Fruit fly (Drosophila melanogaster) whole organism, embryonic: ENCODE data around the gene axo.

Source experiments
- Adf1 ChIP-seq: fragments of 200-800 bp; sonication (Bioruptor generic); IDR thresholded peaks from 2 replicates; pipeline ENCODE4 v1.3.6; 2022; ENCODE audit warnings: missing biosample characterization, missing genetic modification characterization
- Atf-2 ChIP-seq: fragments of 200-800 bp; sonication (Bioruptor generic); optimal IDR thresholded peaks from 2 replicates; lab custom pipeline; 2016; ENCODE audit warnings: missing biosample characterization, missing genetic modification characterization
- Awh ChIP-seq: fragments of 200-800 bp; sonication (Bioruptor generic); IDR thresholded peaks from 2 replicates; pipeline ENCODE4, ENCODE4 v1.3.6; 2022; ENCODE audit warnings: missing biosample characterization, missing genetic modification characterization
- B-H1 ChIP-seq: fragments of 200-800 bp; sonication (Bioruptor generic); IDR thresholded peaks from 3 replicates; pipeline ENCODE4 v1.3.6; 2022; ENCODE audit warnings: missing biosample characterization, missing genetic modification characterization
- CG10321 ChIP-seq: fragments of 200-800 bp; sonication (Bioruptor generic); IDR thresholded peaks from 2 replicates; pipeline ENCODE4 v1.3.6; 2022; ENCODE audit warnings: missing biosample characterization, missing genetic modification characterization
- CG10979 ChIP-seq: fragments of 200-800 bp; sonication (Bioruptor generic); optimal IDR thresholded peaks from 2 replicates; lab custom pipeline; 2018; ENCODE audit warnings: missing biosample characterization, mild to moderate bottlenecking, missing genetic modification characterization, moderate library complexity
- CG11093 ChIP-seq: fragments of 200-800 bp; sonication (Bioruptor generic); IDR thresholded peaks from 3 replicates; pipeline ENCODE4 v1.3.6; 2022; ENCODE audit warnings: missing biosample characterization, missing genetic modification characterization
- CG11398 ChIP-seq: fragments of 200-800 bp; sonication (Bioruptor generic); optimal IDR thresholded peaks from 2 replicates; lab custom pipeline; 2016; ENCODE audit warnings: missing biosample characterization, missing genetic modification characterization
- CG1602 ChIP-seq: fragments of 200-800 bp; sonication (Bioruptor generic); optimal IDR thresholded peaks from 3 replicates; lab custom pipeline; 2016; ENCODE audit warnings: missing biosample characterization, missing genetic modification characterization
- CG16863 ChIP-seq: fragments of 200-800 bp; sonication (Bioruptor generic); optimal IDR thresholded peaks from 3 replicates; lab custom pipeline; 2016; ENCODE audit warnings: missing biosample characterization, missing genetic modification characterization
- CG17568 ChIP-seq: fragments of 200-800 bp; sonication (Bioruptor generic); optimal IDR thresholded peaks from 2 replicates; lab custom pipeline; 2018; ENCODE audit warnings: missing biosample characterization, mild to moderate bottlenecking, missing genetic modification characterization, moderate library complexity
- CG18476 ChIP-seq: fragments of 200-800 bp; sonication (Bioruptor generic); optimal IDR thresholded peaks from 2 replicates; lab custom pipeline; 2016; ENCODE audit warnings: missing biosample characterization, mild to moderate bottlenecking, missing genetic modification characterization
- CG2116 ChIP-seq: fragments of 200-800 bp; sonication (Bioruptor generic); optimal IDR thresholded peaks from 3 replicates; lab custom pipeline; 2018; ENCODE audit warnings: missing biosample characterization, mild to moderate bottlenecking, missing genetic modification characterization
- CG3281 ChIP-seq: fragments of 200-800 bp; sonication (Bioruptor generic); optimal IDR thresholded peaks from 3 replicates; lab custom pipeline; 2017; ENCODE audit warnings: missing biosample characterization, mild to moderate bottlenecking, missing genetic modification characterization
- CG4730 ChIP-seq: fragments of 200-800 bp; sonication (Bioruptor generic); IDR thresholded peaks from 2 replicates; pipeline ENCODE4 v1.3.6; 2022; ENCODE audit warnings: missing biosample characterization, missing genetic modification characterization
- CG7357 ChIP-seq: fragments of 200-800 bp; sonication (Bioruptor generic); IDR thresholded peaks from 3 replicates; pipeline ENCODE4 v1.3.6; 2022; ENCODE audit warnings: missing biosample characterization, missing genetic modification characterization
- CG8089 ChIP-seq: fragments of 200-800 bp; sonication (Bioruptor generic); optimal IDR thresholded peaks from 3 replicates; lab custom pipeline; 2016; ENCODE audit warnings: missing biosample characterization, missing genetic modification characterization
- CG9437 ChIP-seq: fragments of 200-800 bp; sonication (Bioruptor generic); optimal IDR thresholded peaks from 2 replicates; lab custom pipeline; 2018; ENCODE audit warnings: missing biosample characterization, mild to moderate bottlenecking, missing genetic modification characterization
- CG9817 ChIP-seq: fragments of 200-800 bp; sonication (Bioruptor generic); optimal IDR thresholded peaks from 2 replicates; lab custom pipeline; 2018; ENCODE audit warnings: missing biosample characterization, mild to moderate bottlenecking, missing genetic modification characterization, moderate library complexity
- CkIIα-i1 ChIP-seq: fragments of 200-800 bp; sonication (Bioruptor generic); IDR thresholded peaks from 2 replicates; pipeline ENCODE4 v1.3.6; 2022; ENCODE audit warnings: missing biosample characterization, missing genetic modification characterization
- Deaf1 ChIP-seq: fragments of 200-800 bp; optimal IDR thresholded peaks from 3 replicates; lab custom pipeline; 2019; ENCODE audit warnings: missing biosample characterization, mild to moderate bottlenecking, missing genetic modification characterization, moderate library complexity
- ERR ChIP-seq: fragments of 200-800 bp; sonication (Bioruptor generic); optimal IDR thresholded peaks from 2 replicates; lab custom pipeline; 2016; ENCODE audit warnings: missing biosample characterization, missing genetic modification characterization
- Hr3 ChIP-seq: fragments of 200-800 bp; sonication (Bioruptor generic); optimal IDR thresholded peaks from 3 replicates; lab custom pipeline; 2016; ENCODE audit warnings: missing biosample characterization, missing genetic modification characterization
- Hsf ChIP-seq: fragments of 200-800 bp; sonication (Bioruptor generic); optimal IDR thresholded peaks from 3 replicates; lab custom pipeline; 2016; ENCODE audit warnings: missing biosample characterization, missing genetic modification characterization
- Ptx1 ChIP-seq: fragments of 200-800 bp; sonication (Bioruptor generic); IDR thresholded peaks from 2 replicates; pipeline ENCODE4 v1.3.6; 2022; ENCODE audit warnings: missing biosample characterization, missing genetic modification characterization
- Rfx ChIP-seq: fragments of 200-800 bp; sonication (Bioruptor generic); IDR thresholded peaks from 2 replicates; pipeline ENCODE4 v1.3.6; 2022; ENCODE audit warnings: missing biosample characterization, missing genetic modification characterization
- Rx ChIP-seq: fragments of 200-800 bp; sonication (Bioruptor generic); IDR thresholded peaks from 2 replicates; pipeline ENCODE4 v1.3.6; 2022; ENCODE audit warnings: missing biosample characterization, missing genetic modification characterization
- Sry-δ ChIP-seq: fragments of 200-800 bp; sonication (Bioruptor generic); optimal IDR thresholded peaks from 2 replicates; lab custom pipeline; 2016; ENCODE audit warnings: missing biosample characterization, missing genetic modification characterization
- Taf1 ChIP-seq: fragments of 200-800 bp; sonication (Bioruptor generic); IDR thresholded peaks from 2 replicates; pipeline ENCODE4 v1.3.6; 2022; ENCODE audit warnings: missing biosample characterization, missing genetic modification characterization
- Vsx1 ChIP-seq: fragments of 200-800 bp; sonication (Bioruptor generic); optimal IDR thresholded peaks from 2 replicates; lab custom pipeline; 2017; ENCODE audit warnings: missing biosample characterization, mild to moderate bottlenecking, missing genetic modification characterization, missing genetic modification reagents
- ab ChIP-seq: fragments of 200-800 bp; sonication (Bioruptor generic); optimal IDR thresholded peaks from 2 replicates; lab custom pipeline; 2016; ENCODE audit warnings: missing biosample characterization, missing genetic modification characterization
- amos ChIP-seq: fragments of 200-800 bp; sonication (Bioruptor generic); IDR thresholded peaks from 2 replicates; pipeline ENCODE4 v1.3.6; 2022; ENCODE audit warnings: missing biosample characterization, missing genetic modification characterization; ENCODE audit not compliant: partially characterized antibody
- dmrt99B ChIP-seq: fragments of 200-800 bp; sonication (Bioruptor generic); optimal IDR thresholded peaks from 2 replicates; lab custom pipeline; 2018; ENCODE audit warnings: missing biosample characterization, mild to moderate bottlenecking, missing genetic modification characterization, moderate library complexity
- dpn ChIP-seq, 2 experiments: fragments of 200-800 bp; sonication (Bioruptor generic); optimal IDR thresholded peaks; 3 replicates each; lab custom pipeline; 2016; ENCODE audit warnings: missing biosample characterization in 2 of 2, missing genetic modification characterization in 2 of 2
- ewg ChIP-seq: fragments of 200-800 bp; sonication (Bioruptor generic); optimal IDR thresholded peaks from 3 replicates; lab custom pipeline; 2017; ENCODE audit warnings: mild to moderate bottlenecking, missing biosample characterization, missing genetic modification reagents, missing genetic modification characterization
- grau ChIP-seq: fragments of 200-800 bp; optimal IDR thresholded peaks from 3 replicates; lab custom pipeline; 2019; ENCODE audit warnings: missing biosample characterization, mild to moderate bottlenecking, missing genetic modification characterization, moderate library complexity
- gt ChIP-seq: fragments of 200-800 bp; sonication (Bioruptor generic); IDR thresholded peaks from 2 replicates; pipeline ENCODE4 v1.3.6; 2022; ENCODE audit warnings: missing biosample characterization, missing genetic modification characterization
- hth ChIP-seq: fragments of >200 bp; optimal IDR thresholded peaks from 2 replicates; lab custom pipeline; 2017; ENCODE audit warnings: inconsistent platforms
- jumu ChIP-seq: fragments of 200-800 bp; sonication (Bioruptor generic); optimal IDR thresholded peaks from 3 replicates; lab custom pipeline; 2016; ENCODE audit warnings: missing biosample characterization, missing genetic modification characterization
- kni ChIP-seq: fragments of 200-800 bp; sonication (Bioruptor generic); optimal IDR thresholded peaks from 3 replicates; lab custom pipeline; 2017; ENCODE audit warnings: mild to moderate bottlenecking, missing biosample characterization, missing genetic modification reagents, missing genetic modification characterization
- lov ChIP-seq, 2 experiments: fragments of 200-800 bp in 1 of 2; fragments of >200 bp in 1 of 2; sonication (Bioruptor generic) in 1 of 2; IDR thresholded peaks in 1 of 2; optimal IDR thresholded peaks in 1 of 2; 2 replicates in 1 of 2; 3 replicates in 1 of 2; pipeline versions ENCODE4 v1.3.6 to Lab custom; 2017 to 2022; ENCODE audit warnings: missing biosample characterization in 1 of 2, missing genetic modification characterization in 1 of 2
- mam ChIP-seq: fragments of 200-800 bp; sonication (Bioruptor generic); optimal IDR thresholded peaks from 3 replicates; lab custom pipeline; 2016; ENCODE audit warnings: missing biosample characterization, missing genetic modification characterization
- pan ChIP-seq, 4 experiments: fragments of >200 bp in 3 of 4; fragments of 200-800 bp in 1 of 4; sonication (Bioruptor generic) in 1 of 4; optimal IDR thresholded peaks in 3 of 4; IDR thresholded peaks in 1 of 4; 2 replicates each; pipeline versions ENCODE4 v1.3.6 to Lab custom; 2017 to 2022; ENCODE audit warnings: missing biosample characterization in 2 of 4, missing genetic modification characterization in 2 of 4, mixed read lengths in 1 of 4
- sens-2 ChIP-seq: fragments of 200-800 bp; sonication (Bioruptor generic); IDR thresholded peaks from 2 replicates; pipeline ENCODE4 v1.3.6; 2022; ENCODE audit warnings: missing biosample characterization, missing genetic modification characterization
- slp2 ChIP-seq: fragments of 200-800 bp; sonication (Bioruptor generic); optimal IDR thresholded peaks from 2 replicates; lab custom pipeline; 2016; ENCODE audit warnings: missing biosample characterization, missing genetic modification characterization
- stwl ChIP-seq: fragments of 200-800 bp; sonication (Bioruptor generic); optimal IDR thresholded peaks from 3 replicates; lab custom pipeline; 2018; ENCODE audit warnings: missing biosample characterization, mild to moderate bottlenecking, missing genetic modification characterization, moderate library complexity
- tin ChIP-seq: fragments of 200-800 bp; sonication (Bioruptor generic); optimal IDR thresholded peaks from 3 replicates; lab custom pipeline; 2016; ENCODE audit warnings: missing biosample characterization, missing genetic modification characterization
- wek ChIP-seq: fragments of 200-800 bp; sonication (Bioruptor generic); optimal IDR thresholded peaks from 3 replicates; lab custom pipeline; 2018; ENCODE audit warnings: missing biosample characterization, mild to moderate bottlenecking, missing genetic modification characterization, moderate library complexity
- zen ChIP-seq: fragments of 200-800 bp; sonication (Bioruptor generic); optimal IDR thresholded peaks from 3 replicates; lab custom pipeline; 2018; ENCODE audit warnings: missing biosample characterization, mild to moderate bottlenecking, missing genetic modification characterization, moderate library complexity

Gene axo

DNA sequence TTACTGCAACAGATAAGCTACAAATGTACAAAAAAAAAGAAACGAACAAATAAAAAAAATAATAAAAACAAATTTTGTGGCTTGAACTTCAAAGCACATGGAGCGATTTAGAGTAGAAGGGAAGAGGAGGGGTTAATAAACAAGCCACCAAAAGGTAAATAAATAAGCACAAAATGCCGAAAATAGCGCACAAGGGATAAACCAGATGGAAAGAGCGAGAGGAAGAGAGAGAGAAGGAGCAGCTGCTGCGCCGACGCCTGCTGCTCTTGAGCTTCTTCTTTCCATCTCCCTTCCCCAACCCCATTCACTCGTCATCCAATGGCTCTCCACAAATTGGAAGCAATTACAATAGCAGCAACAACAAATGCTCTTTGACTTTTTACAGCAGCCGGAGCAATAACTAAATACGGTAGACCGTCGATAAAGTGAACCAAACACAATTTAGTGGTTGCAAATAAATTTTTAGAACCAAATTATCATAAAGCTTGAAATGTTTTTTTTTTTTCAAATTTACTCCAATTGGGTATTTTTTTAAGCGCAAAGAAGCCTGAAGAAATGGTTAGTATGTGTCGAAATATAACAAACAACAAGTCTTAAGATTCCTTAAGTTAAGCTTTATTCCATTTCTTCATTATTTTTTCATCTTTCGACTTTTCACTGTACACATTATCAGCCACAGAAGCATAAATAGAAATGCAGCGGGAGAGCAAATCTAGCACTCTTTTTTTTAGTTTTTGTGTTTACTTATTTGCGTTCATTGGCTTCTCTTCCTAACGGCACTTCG lies 62.6 kb downstream of the axo start (continued):
- TF ChIP-seq CG11093 (GFP tag; lab: Robert Waterston, UW) (peak; percentile 85), CG8089 (GFP tag; lab: Kevin White, UChicago) (peak; percentile 82), Rfx (GFP tag; lab: Robert Waterston, UW) (peak; percentile 82), CG11398 (peak; percentile 76), Ptx1 (peak; percentile 92), CG4730 (GFP tag; lab: Robert Waterston, UW) (peak; percentile 77), Vsx1 (peak; percentile 40), Hr3 (GFP tag; lab: Kevin White, UChicago) (peak; percentile 87), CG9817 (peak; percentile 82), CG10321 (0 out of 2 replicates have a peak, but pooled peaks have one; percentile 32), Hsf (GFP tag; lab: Kevin White, UChicago) (peak; percentile 92), Awh (no peak), jumu (GFP tag; lab: Kevin White, UChicago) (peak; percentile 72), CG17568 (GFP tag; lab: Kevin White, UChicago) (peak; percentile 39), CkIIα-i1 (GFP tag; lab: Robert Waterston, UW) (peak; percentile 34; the same call in 1 of the 2 replicates), CG9437 (peak; percentile 88), dpn (GFP tag; optimal IDR thresholded peaks at IDR 0.05; lab: Kevin White, UChicago) (peak; percentile 90 to 91), Taf1 (GFP tag; lab: Robert Waterston, UW) (peak; percentile 65), lov (optimal IDR thresholded peaks at IDR 0.05; lab: Kevin White, UChicago) (no peak), lov (GFP tag; IDR thresholded peaks at IDR 0.05; lab: Robert Waterston, UW) (no peak), ewg (peak; percentile 88), Sry-δ (GFP tag; lab: Kevin White, UChicago) (peak; percentile 58), gt (GFP tag; lab: Robert Waterston, UW) (peak; percentile 71), CG1602 (GFP tag; lab: Kevin White, UChicago) (peak; percentile 87), Rx (GFP tag; lab: Robert Waterston, UW) (peak; percentile 80), grau (peak; percentile 98), hth (lab: Kevin White, UChicago) (no peak), wek (peak; percentile 26), zen (peak; percentile 71), ab (GFP tag; lab: Kevin White, UChicago) (peak; percentile 73), stwl (no peak), pan (optimal IDR thresholded peaks at IDR 0.05; lab: Kevin White, UChicago) (no peak), pan (GFP tag; optimal IDR thresholded peaks at IDR 0.05 in 1 of 2, IDR thresholded peaks at IDR 0.05 in 1 of 2) (peak in 1 of 2 experiments; percentile 87), B-H1 (GFP tag; lab: Robert Waterston, UW) (peak; percentile 72), CG10979 (peak; percentile 91), CG3281 (GFP tag; lab: Kevin White, UChicago) (peak; percentile 89), CG7357 (GFP tag; lab: Robert Waterston, UW) (peak; percentile 83), kni (GFP tag; lab: Kevin White, UChicago) (peak; percentile 50), CG16863 (GFP tag; lab: Kevin White, UChicago) (peak; percentile 90), mam (GFP tag; lab: Kevin White, UChicago) (peak; percentile 93), CG18476 (peak; percentile 83), ERR (peak; percentile 71), Atf-2 (GFP tag; lab: Kevin White, UChicago) (peak; percentile 89), Adf1 (GFP tag; lab: Robert Waterston, UW) (peak; percentile 19; the same call in 1 of the 2 replicates), Deaf1 (tag; lab: Kevin White, UChicago) (peak; percentile 51), dmrt99B (peak; percentile 94), sens-2 (GFP tag; lab: Robert Waterston, UW) (peak; percentile 74), slp2 (GFP tag; lab: Kevin White, UChicago) (peak; percentile 82), CG2116 (GFP tag; lab: Kevin White, UChicago) (peak; percentile 58), amos (GFP tag; lab: Robert Waterston, UW) (no peak), tin (GFP tag; lab: Kevin White, UChicago) (peak; percentile 89)
